Fruit fly (Drosophila melanogaster) whole organism, embryonic: ENCODE measurements around the gene pyx.

Source experiments
- Ada2b ChIP-seq: fragments of 200-800 bp; sonication (Bioruptor generic); IDR thresholded peaks from 2 replicates; pipeline ENCODE4 v1.3.6; 2022; ENCODE audit warnings: missing biosample characterization, missing genetic modification characterization
- B-H1 ChIP-seq: fragments of 200-800 bp; sonication (Bioruptor generic); IDR thresholded peaks from 3 replicates; pipeline ENCODE4 v1.3.6; 2022; ENCODE audit warnings: missing biosample characterization, missing genetic modification characterization
- Blimp-1 ChIP-seq: fragments of 200-800 bp; sonication (Bioruptor generic); optimal IDR thresholded peaks from 3 replicates; lab custom pipeline; 2018; ENCODE audit warnings: missing biosample characterization, missing genetic modification characterization, mild to moderate bottlenecking, moderate library complexity, missing genetic modification reagents
- C15 ChIP-seq: fragments of 200-800 bp; sonication (Bioruptor generic); IDR thresholded peaks from 3 replicates; pipeline ENCODE4 v1.3.6; 2022; ENCODE audit warnings: missing biosample characterization, missing genetic modification characterization
- CG10543 ChIP-seq: fragments of 200-800 bp; sonication (Bioruptor generic); optimal IDR thresholded peaks from 3 replicates; lab custom pipeline; 2017; ENCODE audit warnings: missing biosample characterization, mild to moderate bottlenecking, missing genetic modification characterization, moderate library complexity
- CG10979 ChIP-seq: fragments of 200-800 bp; sonication (Bioruptor generic); optimal IDR thresholded peaks from 2 replicates; lab custom pipeline; 2018; ENCODE audit warnings: missing biosample characterization, mild to moderate bottlenecking, missing genetic modification characterization, moderate library complexity
- CG12942 ChIP-seq: fragments of 200-800 bp; sonication (Bioruptor generic); optimal IDR thresholded peaks from 3 replicates; lab custom pipeline; 2016; ENCODE audit warnings: missing biosample characterization, missing genetic modification characterization
- CG13287 ChIP-seq: fragments of 200-800 bp; sonication (Bioruptor generic); IDR thresholded peaks from 2 replicates; pipeline ENCODE4 v1.3.6; 2022; ENCODE audit warnings: missing biosample characterization, missing genetic modification characterization; ENCODE audit not compliant: partially characterized antibody
- CG13624 ChIP-seq: fragments of 200-800 bp; sonication (Bioruptor generic); optimal IDR thresholded peaks from 2 replicates; lab custom pipeline; 2016; ENCODE audit warnings: missing biosample characterization, missing genetic modification characterization
- CG16813 ChIP-seq: fragments of 200-800 bp; sonication (Bioruptor generic); IDR thresholded peaks from 3 replicates; pipeline ENCODE4 v1.3.6; 2022; ENCODE audit warnings: missing biosample characterization, missing genetic modification characterization; ENCODE audit not compliant: partially characterized antibody
- CG17361 ChIP-seq: fragments of 200-800 bp; sonication (Bioruptor generic); IDR thresholded peaks from 3 replicates; pipeline ENCODE4 v1.3.6; 2022; ENCODE audit warnings: missing biosample characterization, missing genetic modification characterization
- CG17802 ChIP-seq: fragments of 200-800 bp; sonication (Bioruptor generic); optimal IDR thresholded peaks from 2 replicates; lab custom pipeline; 2018; ENCODE audit warnings: missing biosample characterization, mild to moderate bottlenecking, missing genetic modification characterization, moderate library complexity
- CG18476 ChIP-seq: fragments of 200-800 bp; sonication (Bioruptor generic); optimal IDR thresholded peaks from 2 replicates; lab custom pipeline; 2016; ENCODE audit warnings: missing biosample characterization, mild to moderate bottlenecking, missing genetic modification characterization
- CG2875 ChIP-seq: fragments of 200-800 bp; sonication (Bioruptor generic); optimal IDR thresholded peaks from 2 replicates; lab custom pipeline; 2017; ENCODE audit warnings: missing biosample characterization, mild to moderate bottlenecking, missing genetic modification characterization, missing genetic modification reagents
- CG31224 ChIP-seq: fragments of 200-800 bp; sonication (Bioruptor generic); IDR thresholded peaks from 2 replicates; pipeline ENCODE4 v1.3.6; 2022; ENCODE audit warnings: missing biosample characterization, missing genetic modification characterization
- CG31441 ChIP-seq: fragments of 200-800 bp; sonication (Bioruptor generic); IDR thresholded peaks from 2 replicates; pipeline ENCODE4 v1.3.6; 2022; ENCODE audit warnings: missing biosample characterization, missing genetic modification characterization
- CG4730 ChIP-seq: fragments of 200-800 bp; sonication (Bioruptor generic); IDR thresholded peaks from 2 replicates; pipeline ENCODE4 v1.3.6; 2022; ENCODE audit warnings: missing biosample characterization, missing genetic modification characterization
- CG6272 ChIP-seq: fragments of 200-800 bp; sonication (Bioruptor generic); IDR thresholded peaks from 2 replicates; pipeline ENCODE4 v1.3.6; 2022; ENCODE audit warnings: missing biosample characterization, missing genetic modification characterization
- Dll ChIP-seq: fragments of 200-800 bp; sonication (Bioruptor generic); IDR thresholded peaks from 4 replicates; pipeline ENCODE4 v1.3.6; 2022; ENCODE audit warnings: missing biosample characterization, missing genetic modification characterization; ENCODE audit not compliant: partially characterized antibody
- Dref ChIP-seq: fragments of 200-800 bp; sonication (Bioruptor generic); IDR thresholded peaks from 2 replicates; pipeline ENCODE4 v1.3.6; 2022; ENCODE audit warnings: missing biosample characterization, missing genetic modification characterization
- E2f2 ChIP-seq: fragments of 200-800 bp; sonication (Bioruptor generic); IDR thresholded peaks from 2 replicates; pipeline ENCODE4 v1.3.6; 2022; ENCODE audit warnings: missing biosample characterization, missing genetic modification characterization
- ERR ChIP-seq: fragments of 200-800 bp; sonication (Bioruptor generic); optimal IDR thresholded peaks from 2 replicates; lab custom pipeline; 2016; ENCODE audit warnings: missing biosample characterization, missing genetic modification characterization
- Elba2 ChIP-seq: fragments of 200-800 bp; sonication (Bioruptor generic); optimal IDR thresholded peaks from 3 replicates; lab custom pipeline; 2016; ENCODE audit warnings: missing biosample characterization, missing genetic modification characterization
- GATAe ChIP-seq: fragments of 200-800 bp; sonication (Bioruptor generic); conservative IDR thresholded peaks from 2 replicates; pipeline ENCODE4 v1.3.6; 2022; ENCODE audit warnings: missing biosample characterization, missing genetic modification characterization
- Med ChIP-seq: fragments of 200-800 bp; sonication (Bioruptor generic); peaks from one replicate; lab custom pipeline; 2016; ENCODE audit warnings: missing biosample characterization, missing genetic modification characterization, mild to moderate bottlenecking, inconsistent platforms, moderate library complexity
- PHDP ChIP-seq: fragments of 200-800 bp; sonication (Bioruptor generic); optimal IDR thresholded peaks from 3 replicates; lab custom pipeline; 2018; ENCODE audit warnings: missing biosample characterization, mild to moderate bottlenecking, missing genetic modification characterization, moderate library complexity
- Stat92E ChIP-seq, 3 experiments: fragments of >200 bp in 2 of 3; fragments of 200-800 bp in 1 of 3; sonication (Bioruptor generic) in 1 of 3; optimal IDR thresholded peaks; 2 replicates each; lab custom pipeline; 2017 to 2019; ENCODE audit warnings: missing biosample characterization in 3 of 3, missing genetic modification characterization in 3 of 3, mild to moderate bottlenecking in 1 of 3, moderate library complexity in 1 of 3
- YL-1 ChIP-seq: fragments of 200-800 bp; sonication (Bioruptor generic); optimal IDR thresholded peaks from 3 replicates; lab custom pipeline; 2017; ENCODE audit warnings: missing biosample characterization, mild to moderate bottlenecking, missing genetic modification characterization
- amos ChIP-seq: fragments of 200-800 bp; sonication (Bioruptor generic); IDR thresholded peaks from 2 replicates; pipeline ENCODE4 v1.3.6; 2022; ENCODE audit warnings: missing biosample characterization, missing genetic modification characterization; ENCODE audit not compliant: partially characterized antibody
- bigmax ChIP-seq: fragments of 200-800 bp; sonication (Bioruptor generic); optimal IDR thresholded peaks from 2 replicates; lab custom pipeline; 2018; ENCODE audit warnings: missing biosample characterization, mild to moderate bottlenecking, missing genetic modification characterization
- br ChIP-seq: fragments of >200 bp; optimal IDR thresholded peaks from 2 replicates; lab custom pipeline; 2017
- ci ChIP-seq: fragments of 200-800 bp; sonication (Bioruptor generic); IDR thresholded peaks from 3 replicates; pipeline ENCODE4 v1.3.6; 2022; ENCODE audit warnings: missing biosample characterization, missing genetic modification characterization
- crol ChIP-seq: fragments of 200-800 bp; sonication (Bioruptor generic); IDR thresholded peaks from 2 replicates; pipeline ENCODE4 v1.3.6; 2022; ENCODE audit warnings: missing biosample characterization, missing genetic modification characterization
- dati ChIP-seq: fragments of 200-800 bp; sonication (Bioruptor generic); IDR thresholded peaks from 2 replicates; pipeline ENCODE4 v1.3.6; 2022; ENCODE audit warnings: missing biosample characterization, missing genetic modification characterization
- ewg ChIP-seq: fragments of 200-800 bp; sonication (Bioruptor generic); optimal IDR thresholded peaks from 3 replicates; lab custom pipeline; 2017; ENCODE audit warnings: mild to moderate bottlenecking, missing biosample characterization, missing genetic modification reagents, missing genetic modification characterization
- fd102C ChIP-seq: fragments of 200-800 bp; sonication (Bioruptor generic); optimal IDR thresholded peaks from 2 replicates; lab custom pipeline; 2018; ENCODE audit warnings: missing biosample characterization, mild to moderate bottlenecking, missing genetic modification characterization, moderate library complexity
- gce ChIP-seq: fragments of 200-800 bp; sonication (Bioruptor generic); IDR thresholded peaks from 3 replicates; pipeline ENCODE4 v1.3.6; 2022; ENCODE audit warnings: missing biosample characterization, missing genetic modification characterization
- gro ChIP-seq: fragments of 200-800 bp; sonication (Bioruptor generic); optimal IDR thresholded peaks from 2 replicates; lab custom pipeline; 2016; ENCODE audit warnings: missing biosample characterization, missing genetic modification characterization
- ken ChIP-seq: fragments of 200-800 bp; sonication (Bioruptor generic); IDR thresholded peaks from 3 replicates; pipeline ENCODE4 v1.3.6; 2022; ENCODE audit warnings: missing biosample characterization, missing genetic modification characterization
- lilli ChIP-seq: fragments of 200-800 bp; sonication (Bioruptor generic); optimal IDR thresholded peaks from 3 replicates; lab custom pipeline; 2016; ENCODE audit warnings: missing biosample characterization, missing genetic modification characterization
- nmo ChIP-seq: fragments of 200-800 bp; sonication (Bioruptor generic); optimal IDR thresholded peaks from 2 replicates; lab custom pipeline; 2018; ENCODE audit warnings: missing biosample characterization, mild to moderate bottlenecking, missing genetic modification characterization, moderate library complexity
- pfk ChIP-seq: fragments of 200-800 bp; sonication (Bioruptor generic); optimal IDR thresholded peaks from 2 replicates; lab custom pipeline; 2018; ENCODE audit warnings: missing biosample characterization, mild to moderate bottlenecking, missing genetic modification characterization, moderate library complexity
- pita ChIP-seq: fragments of 200-800 bp; sonication (Bioruptor generic); optimal IDR thresholded peaks from 2 replicates; lab custom pipeline; 2017; ENCODE audit warnings: missing biosample characterization, mild to moderate bottlenecking, missing genetic modification characterization
- pnt ChIP-seq: fragments of 200-800 bp; sonication (Bioruptor generic); optimal IDR thresholded peaks from 3 replicates; lab custom pipeline; 2016; ENCODE audit warnings: missing biosample characterization, missing genetic modification characterization
- run ChIP-seq: fragments of 200-800 bp; sonication (Bioruptor generic); optimal IDR thresholded peaks from 3 replicates; lab custom pipeline; 2018; ENCODE audit warnings: missing biosample characterization, mild to moderate bottlenecking, missing genetic modification characterization
- so ChIP-seq: fragments of 200-800 bp; sonication (Bioruptor generic); IDR thresholded peaks from 3 replicates; pipeline ENCODE4 v1.3.6; 2022; ENCODE audit warnings: missing biosample characterization, missing genetic modification characterization
- sr ChIP-seq: fragments of 200-800 bp; sonication (Bioruptor generic); IDR thresholded peaks from 3 replicates; pipeline ENCODE4 v1.3.6; 2022; ENCODE audit warnings: missing biosample characterization, missing genetic modification characterization
- unc-4 ChIP-seq: fragments of 200-800 bp; sonication (Bioruptor generic); IDR thresholded peaks from 2 replicates; pipeline ENCODE4 v1.3.6; 2022; ENCODE audit warnings: missing biosample characterization, missing genetic modification characterization; ENCODE audit not compliant: partially characterized antibody
- wek ChIP-seq: fragments of 200-800 bp; sonication (Bioruptor generic); optimal IDR thresholded peaks from 3 replicates; lab custom pipeline; 2018; ENCODE audit warnings: missing biosample characterization, mild to moderate bottlenecking, missing genetic modification characterization, moderate library complexity

pyx gene

dm6 chr3L:263500-264377 lies 40.9 kb upstream of the pyx start:
- TF ChIP-seq crol (peak; percentile 71), CG31441 (GFP tag; lab: Robert Waterston, UW) (no peak), CG13287 (no peak), CG13624 (GFP tag; lab: Kevin White, UChicago) (no peak), CG2875 (GFP tag; lab: Kevin White, UChicago) (no peak), ken (GFP tag; lab: Robert Waterston, UW) (0 out of 3 replicates have a peak, but pooled peaks have one; percentile 25), fd102C (GFP tag; lab: Kevin White, UChicago) (no peak), amos (GFP tag; lab: Robert Waterston, UW) (peak; percentile 5; the same call in 1 of the 2 replicates), so (GFP tag; lab: Robert Waterston, UW) (no peak), wek (GFP tag; lab: Kevin White, UChicago) (no peak), bigmax (GFP tag; lab: Kevin White, UChicago) (peak; percentile 93), Med (GFP tag; lab: Kevin White, UChicago) (peak; percentile 61), CG17361 (GFP tag; lab: Robert Waterston, UW) (no peak), gro (GFP tag; lab: Kevin White, UChicago) (no peak), YL-1 (GFP tag; lab: Kevin White, UChicago) (peak; percentile 39), pfk (GFP tag; lab: Kevin White, UChicago) (no peak), C15 (no peak), B-H1 (GFP tag; lab: Robert Waterston, UW) (no peak), Blimp-1 (peak; percentile 45), ewg (GFP tag; lab: Kevin White, UChicago) (peak; percentile 20), CG6272 (GFP tag; lab: Robert Waterston, UW) (no peak), pita (GFP tag; lab: Kevin White, UChicago) (no peak), CG16813 (no peak), pnt (GFP tag; lab: Kevin White, UChicago) (no peak), lilli (GFP tag; lab: Kevin White, UChicago) (no peak), CG10543 (GFP tag; lab: Kevin White, UChicago) (no peak), nmo (GFP tag; lab: Kevin White, UChicago) (no peak), Dll (no peak), GATAe (no peak), br (lab: Kevin White, UChicago) (no peak), Dref (GFP tag; lab: Robert Waterston, UW) (peak; percentile 42; the same call in 1 of the 2 replicates), ERR (GFP tag; lab: Kevin White, UChicago) (no peak), Stat92E (GFP tag; optimal IDR thresholded peaks at IDR 0.05; lab: Kevin White, UChicago) (no peak), Ada2b (GFP tag; lab: Robert Waterston, UW) (0 out of 2 replicates have a peak, but pooled peaks have one; percentile 6), CG12942 (no peak), unc-4 (GFP tag; lab: Robert Waterston, UW) (no peak), CG4730 (GFP tag; lab: Robert Waterston, UW) (no peak), CG31224 (GFP tag; lab: Robert Waterston, UW) (no peak), PHDP (tag; lab: Kevin White, UChicago) (no peak), CG18476 (no peak), E2f2 (GFP tag; lab: Robert Waterston, UW) (no peak), CG17802 (tag; lab: Kevin White, UChicago) (no peak), dati (GFP tag; lab: Robert Waterston, UW) (no peak), gce (0 out of 3 replicates have a peak, but pooled peaks have one; percentile 42), run (tag; lab: Kevin White, UChicago) (no peak), sr (GFP tag; lab: Robert Waterston, UW) (peak; percentile 41; the same call in 1 of the 3 replicates), CG10979 (tag; lab: Kevin White, UChicago) (no peak), ci (peak; percentile 41; the same call in 2 of the 3 replicates), Elba2 (GFP tag; lab: Kevin White, UChicago) (no peak)
